Worm (Caenorhabditis elegans): Measurements from ENCODE around the gene bre-3.

Gene bre-3

ce11 chrIII:9454730-9455129 lies 30.5 kb downstream of the bre-3 start:
- TF ChIP-seq blmp-1 (tag; optimal IDR thresholded peaks at IDR 0.05; ENCODE audit: insufficient read depth) (peak; percentile 58), mbf-1 (tag; optimal IDR thresholded peaks at IDR 0.05) (no peak), skn-1 (tag; optimal IDR thresholded peaks at IDR 0.05) (no peak), nhr-6 (tag; optimal IDR thresholded peaks at IDR 0.05) (no peak), sma-9 (GFP tag; optimal IDR thresholded peaks at IDR 0.05) (no peak), sma-9 (tag; optimal IDR thresholded peaks at IDR 0.05) (no peak), egl-27 (tag; optimal IDR thresholded peaks at IDR 0.05) (no peak), gmeb-1 (tag; optimal IDR thresholded peaks at IDR 0.05) (no peak), peb-1 (tag; optimal IDR thresholded peaks at IDR 0.05) (no peak), nhr-129 (tag; optimal IDR thresholded peaks at IDR 0.05) (no peak), nhr-237 (tag; optimal IDR thresholded peaks at IDR 0.05) (no peak), unc-55 (GFP tag; optimal IDR thresholded peaks at IDR 0.05) (peak; percentile 30), nhr-10 (tag; optimal IDR thresholded peaks at IDR 0.05) (no peak), lin-39 (tag; optimal IDR thresholded peaks at IDR 0.05) (no peak), nhr-77 (tag; optimal IDR thresholded peaks at IDR 0.05) (no peak), ztf-11 (tag; optimal IDR thresholded peaks at IDR 0.05) (no peak), mab-5 (tag; optimal IDR thresholded peaks at IDR 0.05) (no peak), sma-3 (GFP tag; optimal IDR thresholded peaks at IDR 0.05) (no peak)

DNA sequence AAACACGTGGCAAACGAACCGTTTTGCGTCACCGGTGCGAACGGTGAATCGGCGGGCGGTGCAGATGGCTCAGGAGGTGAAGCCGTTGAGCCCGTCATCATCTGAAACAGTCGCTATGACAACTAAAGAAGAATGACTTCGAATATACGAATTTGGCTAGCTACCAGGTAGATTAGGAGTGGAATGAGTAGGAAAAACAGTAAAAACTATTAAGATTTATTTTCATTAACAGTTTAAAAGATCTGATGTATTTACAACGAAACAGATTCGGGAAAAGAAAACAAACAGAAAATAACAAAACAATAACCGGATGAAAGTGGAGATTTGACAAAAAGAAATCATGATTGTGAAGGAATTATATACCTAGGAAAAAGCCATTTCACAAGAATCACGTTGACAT lies 31.3 kb downstream of the bre-3 start, which contains the start of gene F54C8.7:
TSS of gene F54C8.7 (minus strand) at position 101 of the 400 bp plus-strand sequence.
- no peak for TF ChIP-seq egl-27 (tag; optimal IDR thresholded peaks at IDR 0.05)
- no peak for TF ChIP-seq blmp-1 (tag; optimal IDR thresholded peaks at IDR 0.05; ENCODE audit: insufficient read depth)
- TF ChIP-seq nhr-129 (tag; optimal IDR thresholded peaks at IDR 0.05), result no peak
- no peak for TF ChIP-seq gmeb-1 (tag; optimal IDR thresholded peaks at IDR 0.05)
- TF ChIP-seq nhr-6 (tag; optimal IDR thresholded peaks at IDR 0.05), result no peak
- no peak for TF ChIP-seq R02D3.7 (tag; optimal IDR thresholded peaks at IDR 0.05)
- no peak for TF ChIP-seq sma-9 (GFP tag; optimal IDR thresholded peaks at IDR 0.05)
- TF ChIP-seq sma-9 (tag; optimal IDR thresholded peaks at IDR 0.05), result no peak
- TF ChIP-seq ZK546.5 (tag; optimal IDR thresholded peaks at IDR 0.05), result no peak
- no peak for TF ChIP-seq ama-1 (optimal IDR thresholded peaks at IDR 0.05)
- TF ChIP-seq ztf-1 (GFP tag; conservative IDR thresholded peaks at IDR 0.05), result no peak
- TF ChIP-seq nhr-77 (tag; optimal IDR thresholded peaks at IDR 0.05), result no peak

ce11 chrIII:9450933-9451332 lies 34.3 kb downstream of the bre-3 start:
- TF ChIP-seq R02D3.7 (tag; optimal IDR thresholded peaks at IDR 0.05), result no peak
- no peak for TF ChIP-seq sma-3 (GFP tag; optimal IDR thresholded peaks at IDR 0.05)
- TF ChIP-seq C34F6.9 (tag; optimal IDR thresholded peaks at IDR 0.05), result peak; percentile 65
- no peak for TF ChIP-seq sma-9 (GFP tag; optimal IDR thresholded peaks at IDR 0.05)
- TF ChIP-seq sma-9 (tag; optimal IDR thresholded peaks at IDR 0.05), result no peak
- peak in 1 of 2 experiments; percentile 18 for TF ChIP-seq lsy-2 (tag; optimal IDR thresholded peaks at IDR 0.05)
- peak; percentile 42 for TF ChIP-seq nhr-129 (tag; optimal IDR thresholded peaks at IDR 0.05)
- no peak for TF ChIP-seq zag-1 (tag; optimal IDR thresholded peaks at IDR 0.05)

DNA sequence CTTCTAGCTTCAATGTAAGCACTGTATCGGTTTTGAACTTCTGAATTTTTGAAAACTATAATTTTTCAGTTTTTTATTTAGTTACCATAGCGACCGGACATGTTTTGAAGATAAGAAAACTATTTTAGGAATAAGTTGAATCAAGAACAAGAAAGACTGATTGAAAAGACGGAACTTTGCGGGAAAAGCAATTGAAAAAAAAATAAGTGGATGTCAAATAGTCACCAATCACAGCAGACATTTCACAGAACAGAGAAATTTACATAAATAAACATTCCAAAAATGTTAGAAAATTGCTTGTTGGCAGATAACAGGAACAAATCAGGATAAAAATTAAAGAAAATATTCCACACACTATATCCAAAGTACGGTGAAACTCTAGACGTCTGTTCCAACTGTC lies 35.4 kb downstream of the bre-3 start, which contains the start of gene F54C8.6:
TSS of gene F54C8.6 (minus strand) at position 101 of the 400 bp plus-strand sequence.
- TF ChIP-seq aly-2 (tag; optimal IDR thresholded peaks at IDR 0.05) (no peak), nhr-21 (tag; optimal IDR thresholded peaks at IDR 0.05) (no peak), nhr-23 (tag; optimal IDR thresholded peaks at IDR 0.05) (no peak), elt-3 (tag; optimal IDR thresholded peaks at IDR 0.05) (no peak), snpc-4 (tag; optimal IDR thresholded peaks at IDR 0.05) (no peak), unc-62 (GFP tag; optimal IDR thresholded peaks at IDR 0.05) (no peak), nhr-6 (tag; optimal IDR thresholded peaks at IDR 0.05) (no peak), nhr-77 (tag; optimal IDR thresholded peaks at IDR 0.05) (no peak), ZK546.5 (tag; optimal IDR thresholded peaks at IDR 0.05) (no peak), ztf-4 (tag; optimal IDR thresholded peaks at IDR 0.05) (no peak), unc-55 (GFP tag; optimal IDR thresholded peaks at IDR 0.05) (no peak), blmp-1 (tag; optimal IDR thresholded peaks at IDR 0.05; ENCODE audit: insufficient read depth) (no peak), mdl-1 (tag; optimal IDR thresholded peaks at IDR 0.05) (no peak)

- TF ChIP-seq elt-1 (tag; optimal IDR thresholded peaks at IDR 0.05) (no peak), nhr-21 (tag; optimal IDR thresholded peaks at IDR 0.05) (peak; percentile 74), nhr-25 (tag; optimal IDR thresholded peaks at IDR 0.05) (peak; percentile 68), ama-1 (optimal IDR thresholded peaks at IDR 0.05) (peak; percentile 65), alr-1 (tag; optimal IDR thresholded peaks at IDR 0.05) (no peak), egl-27 (tag; optimal IDR thresholded peaks at IDR 0.05) (no peak), C34F6.9 (tag; optimal IDR thresholded peaks at IDR 0.05) (peak; percentile 74), R02D3.7 (tag; optimal IDR thresholded peaks at IDR 0.05) (no peak), ztf-11 (tag; optimal IDR thresholded peaks at IDR 0.05) (no peak), ceh-82 (tag; optimal IDR thresholded peaks at IDR 0.05) (no peak), dmd-4 (tag; optimal IDR thresholded peaks at IDR 0.05) (no peak), ceh-16 (tag; optimal IDR thresholded peaks at IDR 0.05) (peak; percentile 39), ZK546.5 (tag; optimal IDR thresholded peaks at IDR 0.05) (peak; percentile 58), fos-1 (tag; optimal IDR thresholded peaks at IDR 0.05) (peak; percentile 57), lsy-2 (tag; optimal IDR thresholded peaks at IDR 0.05) (peak; percentile 70 to 93), unc-62 (GFP tag; optimal IDR thresholded peaks at IDR 0.05) (no peak), ztf-4 (tag; optimal IDR thresholded peaks at IDR 0.05) (peak; percentile 63), lin-39 (tag; optimal IDR thresholded peaks at IDR 0.05) (no peak), unc-39 (tag; optimal IDR thresholded peaks at IDR 0.05) (no peak), gmeb-1 (tag; optimal IDR thresholded peaks at IDR 0.05) (peak; percentile 92), zag-1 (tag; optimal IDR thresholded peaks at IDR 0.05) (peak; percentile 74), elt-3 (tag; optimal IDR thresholded peaks at IDR 0.05) (no peak), sma-3 (GFP tag; optimal IDR thresholded peaks at IDR 0.05) (peak; percentile 78), unc-55 (GFP tag; optimal IDR thresholded peaks at IDR 0.05) (peak; percentile 97), nhr-23 (tag; optimal IDR thresholded peaks at IDR 0.05) (no peak), mab-5 (tag; optimal IDR thresholded peaks at IDR 0.05) (peak; percentile 77), nhr-10 (tag; optimal IDR thresholded peaks at IDR 0.05) (no peak)
These were observed 41.8 kb downstream of the bre-3 start, which contains the start of gene pir-2 for ce11 chrIII:9443417-9444027. pir-2 (minus strand) TSS chrIII:9443634.
